Worm (Caenorhabditis elegans): ENCODE measurements around the gene cccp-1.

DNA sequence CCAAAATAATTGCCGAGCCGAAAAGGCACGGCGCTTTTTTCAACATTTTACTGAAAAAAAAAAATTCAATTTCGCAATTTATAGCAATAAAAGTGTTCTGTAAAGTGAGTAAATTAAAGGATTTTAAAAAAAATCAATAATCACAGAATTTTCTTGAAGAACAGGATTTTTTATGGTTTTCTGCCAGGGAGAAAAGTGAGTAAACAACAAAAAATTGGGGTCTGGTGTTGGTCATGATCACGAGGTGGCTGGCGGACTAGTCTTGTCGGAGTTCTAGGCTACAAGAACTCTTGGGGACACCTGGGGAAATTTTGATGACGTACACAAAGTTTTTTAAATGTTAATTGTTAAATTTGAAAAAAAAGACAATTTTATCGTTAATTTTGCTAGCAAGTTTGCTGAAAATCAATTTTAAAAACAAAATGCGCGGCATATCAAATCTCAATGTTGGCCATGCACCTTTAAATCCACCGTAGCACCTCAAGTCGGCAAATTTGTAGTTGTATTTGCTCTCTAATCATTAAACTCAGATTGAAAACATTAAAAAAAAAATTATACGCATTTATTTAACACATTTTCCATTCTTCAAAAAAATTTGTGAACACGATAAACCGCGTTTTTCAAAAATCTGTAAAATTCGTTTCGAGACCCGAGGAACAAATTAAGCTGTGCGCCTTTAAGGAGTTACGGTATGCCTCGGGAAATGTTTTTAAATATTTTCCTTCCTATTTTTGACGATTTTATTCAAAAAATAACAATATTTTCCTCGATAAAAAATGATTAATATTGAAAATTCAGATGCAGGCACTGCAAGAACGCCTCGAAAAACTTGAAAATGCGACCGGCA is 15.6 kb upstream of the cccp-1 start, which contains the start of the genes scav-3 and Y49E10.21:
- TF ChIP-seq ama-1 (optimal IDR thresholded peaks at IDR 0.05): no peak
- no peak for TF ChIP-seq ama-1 (GFP tag; optimal IDR thresholded peaks at IDR 0.05)
- no peak for TF ChIP-seq attf-5 (GFP tag; optimal IDR thresholded peaks at IDR 0.05)
- no peak for TF ChIP-seq snpc-3.4 (tag; optimal IDR thresholded peaks at IDR 0.05)
- TF ChIP-seq madf-6 (GFP tag; IDR thresholded peaks at IDR 0.05): peak; percentile 91
- TF ChIP-seq hlh-12 (tag; optimal IDR thresholded peaks at IDR 0.05): no peak
- TF ChIP-seq rec-8 (tag; optimal IDR thresholded peaks at IDR 0.05): no peak
- TF ChIP-seq sdz-38 (tag; optimal IDR thresholded peaks at IDR 0.05): no peak
